Fruit fly (Drosophila melanogaster) whole organism, embryonic: Measurements from ENCODE around the gene CG3123.

ENCODE experiments used
- CG10267 ChIP-seq: fragments of 200-800 bp; sonication (Bioruptor generic); optimal IDR thresholded peaks from 2 replicates; lab custom pipeline; 2018; ENCODE audit warnings: missing biosample characterization, mild to moderate bottlenecking, missing genetic modification characterization, moderate library complexity
- CG10274 ChIP-seq: fragments of 200-800 bp; sonication (Bioruptor generic); optimal IDR thresholded peaks from 3 replicates; lab custom pipeline; 2017; ENCODE audit warnings: missing biosample characterization, mild to moderate bottlenecking, missing genetic modification characterization
- CG10366 ChIP-seq: fragments of 200-800 bp; sonication (Bioruptor generic); IDR thresholded peaks from 2 replicates; pipeline ENCODE4 v1.3.6; 2022; ENCODE audit warnings: missing biosample characterization, missing genetic modification characterization
- CG10565 ChIP-seq: fragments of 200-800 bp; sonication (Bioruptor generic); optimal IDR thresholded peaks from 3 replicates; lab custom pipeline; 2016; ENCODE audit warnings: missing biosample characterization, mild to moderate bottlenecking, missing genetic modification characterization
- CG11085 ChIP-seq: fragments of 200-800 bp; sonication (Bioruptor generic); IDR thresholded peaks from 2 replicates; pipeline ENCODE4 v1.3.6; 2022; ENCODE audit warnings: missing biosample characterization, missing genetic modification characterization
- CG11560 ChIP-seq: fragments of 200-800 bp; sonication (Bioruptor generic); IDR thresholded peaks from 3 replicates; pipeline ENCODE4 v1.3.6; 2022; ENCODE audit warnings: missing biosample characterization, missing genetic modification characterization
- CG12744 ChIP-seq: fragments of 200-800 bp; sonication (Bioruptor generic); optimal IDR thresholded peaks from 2 replicates; lab custom pipeline; 2016; ENCODE audit warnings: missing biosample characterization, missing genetic modification characterization
- CG12942 ChIP-seq: fragments of 200-800 bp; sonication (Bioruptor generic); optimal IDR thresholded peaks from 3 replicates; lab custom pipeline; 2016; ENCODE audit warnings: missing biosample characterization, missing genetic modification characterization
- CG13894 ChIP-seq: fragments of 200-800 bp; sonication (Bioruptor generic); optimal IDR thresholded peaks from 3 replicates; lab custom pipeline; 2018; ENCODE audit warnings: missing biosample characterization, mild to moderate bottlenecking, missing genetic modification characterization, moderate library complexity
- CG14441 ChIP-seq: fragments of 200-800 bp; sonication (Bioruptor generic); IDR thresholded peaks from 2 replicates; pipeline ENCODE4 v1.3.6; 2022; ENCODE audit warnings: missing biosample characterization, missing genetic modification characterization
- CG15479 ChIP-seq: fragments of 200-800 bp; sonication (Bioruptor generic); optimal IDR thresholded peaks from 3 replicates; lab custom pipeline; 2019; ENCODE audit warnings: missing biosample characterization, mild to moderate bottlenecking, missing genetic modification characterization, moderate library complexity
- CG17385 ChIP-seq: fragments of 200-800 bp; sonication (Bioruptor generic); optimal IDR thresholded peaks from 3 replicates; lab custom pipeline; 2018; ENCODE audit warnings: missing biosample characterization, mild to moderate bottlenecking, missing genetic modification characterization
- CG17829 ChIP-seq: fragments of 200-800 bp; optimal IDR thresholded peaks from 2 replicates; lab custom pipeline; 2019; ENCODE audit warnings: missing biosample characterization, mild to moderate bottlenecking, missing genetic modification characterization, moderate library complexity
- CG2712 ChIP-seq: fragments of 200-800 bp; optimal IDR thresholded peaks from 3 replicates; lab custom pipeline; 2019; ENCODE audit warnings: missing biosample characterization, mild to moderate bottlenecking, missing genetic modification characterization, moderate library complexity
- CG30403 ChIP-seq: fragments of 200-800 bp; sonication (Bioruptor generic); optimal IDR thresholded peaks from 3 replicates; lab custom pipeline; 2016; ENCODE audit warnings: missing biosample characterization, missing genetic modification characterization
- CG33213 ChIP-seq: fragments of 200-800 bp; sonication (Bioruptor generic); optimal IDR thresholded peaks from 3 replicates; lab custom pipeline; 2016; ENCODE audit warnings: missing biosample characterization, missing genetic modification characterization
- CG33557 ChIP-seq: fragments of 200-800 bp; sonication (Bioruptor generic); optimal IDR thresholded peaks from 2 replicates; lab custom pipeline; 2019; ENCODE audit warnings: missing biosample characterization, mild to moderate bottlenecking, missing genetic modification characterization, moderate library complexity
- CG3407 ChIP-seq: fragments of 200-800 bp; sonication (Bioruptor generic); optimal IDR thresholded peaks from 2 replicates; lab custom pipeline; 2018; ENCODE audit warnings: missing biosample characterization, mild to moderate bottlenecking, missing genetic modification characterization
- CG3726 ChIP-seq: fragments of 200-800 bp; sonication (Bioruptor generic); IDR thresholded peaks from 3 replicates; pipeline ENCODE4, ENCODE4 v1.3.6; 2022; ENCODE audit warnings: missing biosample characterization, missing genetic modification characterization
- CG5953 ChIP-seq: fragments of 200-800 bp; sonication (Bioruptor generic); IDR thresholded peaks from 2 replicates; pipeline ENCODE4 v1.3.6; 2022; ENCODE audit warnings: missing biosample characterization, missing genetic modification characterization
- CG7271 ChIP-seq: fragments of 200-800 bp; sonication (Bioruptor generic); optimal IDR thresholded peaks from 2 replicates; lab custom pipeline; 2018; ENCODE audit warnings: missing biosample characterization, mild to moderate bottlenecking, missing genetic modification characterization, moderate library complexity
- CG7556 ChIP-seq: fragments of 200-800 bp; sonication (Bioruptor generic); optimal IDR thresholded peaks from 2 replicates; lab custom pipeline; 2017; ENCODE audit warnings: missing biosample characterization, mild to moderate bottlenecking, missing genetic modification characterization
- CG7839 ChIP-seq: fragments of 200-800 bp; sonication (Bioruptor generic); optimal IDR thresholded peaks from 3 replicates; lab custom pipeline; 2018; ENCODE audit warnings: missing biosample characterization, mild to moderate bottlenecking, missing genetic modification characterization, moderate library complexity
- Camta ChIP-seq: fragments of 200-800 bp; sonication (Bioruptor generic); optimal IDR thresholded peaks from 2 replicates; lab custom pipeline; 2016; ENCODE audit warnings: missing biosample characterization, missing genetic modification characterization
- Dad ChIP-seq: fragments of 200-800 bp; sonication (Bioruptor generic); optimal IDR thresholded peaks from 3 replicates; lab custom pipeline; 2016; ENCODE audit warnings: missing biosample characterization, missing genetic modification characterization
- Deaf1 ChIP-seq: fragments of 200-800 bp; optimal IDR thresholded peaks from 3 replicates; lab custom pipeline; 2019; ENCODE audit warnings: missing biosample characterization, mild to moderate bottlenecking, missing genetic modification characterization, moderate library complexity
- Drgx ChIP-seq: fragments of 200-800 bp; sonication (Bioruptor generic); IDR thresholded peaks from 2 replicates; pipeline ENCODE4 v1.3.6; 2022; ENCODE audit warnings: missing biosample characterization, missing genetic modification characterization
- Gsc ChIP-seq: fragments of 200-800 bp; sonication (Bioruptor generic); IDR thresholded peaks from 2 replicates; pipeline ENCODE4 v1.3.6; 2022; ENCODE audit warnings: missing biosample characterization, missing genetic modification characterization
- Mad ChIP-seq: fragments of 200-800 bp; sonication (Bioruptor generic); optimal IDR thresholded peaks from 2 replicates; lab custom pipeline; 2016; ENCODE audit warnings: missing biosample characterization, missing genetic modification characterization
- Nf-YC ChIP-seq: fragments of 200-800 bp; optimal IDR thresholded peaks from 3 replicates; lab custom pipeline; 2019; ENCODE audit warnings: missing biosample characterization, mild to moderate bottlenecking, missing genetic modification characterization, moderate library complexity
- Side ChIP-seq: fragments of 200-800 bp; sonication (Bioruptor generic); optimal IDR thresholded peaks from 2 replicates; lab custom pipeline; 2016; ENCODE audit warnings: missing biosample characterization, missing genetic modification characterization
- amos ChIP-seq: fragments of 200-800 bp; sonication (Bioruptor generic); IDR thresholded peaks from 2 replicates; pipeline ENCODE4 v1.3.6; 2022; ENCODE audit warnings: missing biosample characterization, missing genetic modification characterization; ENCODE audit not compliant: partially characterized antibody
- ase ChIP-seq: fragments of 200-800 bp; sonication (Bioruptor generic); IDR thresholded peaks from 3 replicates; pipeline ENCODE4 v1.3.6; 2022; ENCODE audit warnings: missing biosample characterization, missing genetic modification characterization
- ash1 ChIP-seq: fragments of 200-800 bp; sonication (Bioruptor generic); optimal IDR thresholded peaks from 2 replicates; lab custom pipeline; 2018; ENCODE audit warnings: missing biosample characterization, mild to moderate bottlenecking, missing genetic modification characterization
- bab2 ChIP-seq: fragments of 200-800 bp; sonication (Bioruptor generic); optimal IDR thresholded peaks from 2 replicates; lab custom pipeline; 2016; ENCODE audit warnings: missing biosample characterization, missing genetic modification characterization
- bcd ChIP-seq: fragments of 200-800 bp; sonication (Bioruptor generic); optimal IDR thresholded peaks from 2 replicates; lab custom pipeline; 2017; ENCODE audit warnings: missing biosample characterization, mild to moderate bottlenecking, missing genetic modification characterization
- bsh ChIP-seq, 2 experiments: fragments of 200-800 bp; sonication (Bioruptor generic); optimal IDR thresholded peaks; 2 replicates each; lab custom pipeline; 2017 to 2018; ENCODE audit warnings: mild to moderate bottlenecking in 2 of 2, missing biosample characterization in 2 of 2, missing genetic modification characterization in 2 of 2, moderate library complexity in 1 of 2
- chn ChIP-seq: fragments of 200-800 bp; sonication (Bioruptor generic); optimal IDR thresholded peaks from 2 replicates; lab custom pipeline; 2016; ENCODE audit warnings: missing biosample characterization, missing genetic modification characterization
- croc ChIP-seq: fragments of 200-800 bp; sonication (Bioruptor generic); conservative IDR thresholded peaks from 3 replicates; pipeline ENCODE4 v1.3.6; 2022; ENCODE audit warnings: missing biosample characterization, missing genetic modification characterization
- da ChIP-seq: fragments of 200-800 bp; sonication (Bioruptor generic); optimal IDR thresholded peaks from 2 replicates; lab custom pipeline; 2016; ENCODE audit warnings: missing biosample characterization, missing genetic modification characterization
- dati ChIP-seq: fragments of 200-800 bp; sonication (Bioruptor generic); IDR thresholded peaks from 2 replicates; pipeline ENCODE4 v1.3.6; 2022; ENCODE audit warnings: missing biosample characterization, missing genetic modification characterization
- gce ChIP-seq: fragments of 200-800 bp; sonication (Bioruptor generic); IDR thresholded peaks from 3 replicates; pipeline ENCODE4 v1.3.6; 2022; ENCODE audit warnings: missing biosample characterization, missing genetic modification characterization
- gsb ChIP-seq: fragments of 200-800 bp; sonication (Bioruptor generic); IDR thresholded peaks from 2 replicates; pipeline ENCODE4 v1.3.6; 2022; ENCODE audit warnings: missing biosample characterization, missing genetic modification characterization
- gsb-n ChIP-seq: fragments of 200-800 bp; sonication (Bioruptor generic); optimal IDR thresholded peaks from 3 replicates; lab custom pipeline; 2018; ENCODE audit warnings: missing biosample characterization, mild to moderate bottlenecking, missing genetic modification characterization
- h ChIP-seq: fragments of >200 bp; optimal IDR thresholded peaks from 2 replicates; lab custom pipeline; 2017
- ken ChIP-seq: fragments of 200-800 bp; sonication (Bioruptor generic); IDR thresholded peaks from 3 replicates; pipeline ENCODE4 v1.3.6; 2022; ENCODE audit warnings: missing biosample characterization, missing genetic modification characterization
- slbo ChIP-seq: fragments of 200-800 bp; sonication (Bioruptor generic); IDR thresholded peaks from 2 replicates; pipeline ENCODE4 v1.3.6; 2022; ENCODE audit warnings: missing biosample characterization, missing genetic modification characterization
- slou ChIP-seq: fragments of 200-800 bp; sonication (Bioruptor generic); optimal IDR thresholded peaks from 3 replicates; lab custom pipeline; 2016; ENCODE audit warnings: missing biosample characterization, missing genetic modification characterization
- sr ChIP-seq: fragments of 200-800 bp; sonication (Bioruptor generic); IDR thresholded peaks from 3 replicates; pipeline ENCODE4 v1.3.6; 2022; ENCODE audit warnings: missing biosample characterization, missing genetic modification characterization
- tgo ChIP-seq: fragments of 200-800 bp; sonication (Bioruptor generic); IDR thresholded peaks from 3 replicates; pipeline ENCODE4 v1.3.6; 2022; ENCODE audit warnings: missing biosample characterization, missing genetic modification characterization
- vvl ChIP-seq: fragments of 200-800 bp; sonication (Bioruptor generic); IDR thresholded peaks from 2 replicates; pipeline ENCODE4 v1.3.6; 2022; ENCODE audit warnings: missing biosample characterization, missing genetic modification characterization

Gene CG3123

dm6 chr2L:2857862-2858734 lies 32.8 kb upstream of the CG3123 start (continued):
- TF ChIP-seq ash1 (peak; percentile 20), CG17829 (tag; lab: Kevin White, UChicago) (no peak), slbo (GFP tag; lab: Robert Waterston, UW) (no peak), da (GFP tag; lab: Kevin White, UChicago) (no peak), Deaf1 (tag; lab: Kevin White, UChicago) (no peak), CG3407 (GFP tag; lab: Kevin White, UChicago) (no peak), CG13894 (tag; lab: Kevin White, UChicago) (peak; percentile 43), ase (GFP tag; lab: Robert Waterston, UW) (no peak), CG30403 (GFP tag; lab: Kevin White, UChicago) (peak; percentile 6), tgo (GFP tag; lab: Robert Waterston, UW) (0 out of 3 replicates have a peak, but pooled peaks have one; percentile 24), dati (GFP tag; lab: Robert Waterston, UW) (no peak), CG10366 (no peak), CG10565 (no peak), gce (GFP tag; lab: Robert Waterston, UW) (no peak), amos (GFP tag; lab: Robert Waterston, UW) (no peak), h (no peak), Dad (GFP tag; lab: Kevin White, UChicago) (no peak), sr (GFP tag; lab: Robert Waterston, UW) (no peak), bcd (GFP tag; lab: Kevin White, UChicago) (no peak), CG33213 (GFP tag; lab: Kevin White, UChicago) (no peak), CG15479 (GFP tag; lab: Kevin White, UChicago) (peak; percentile 74), gsb-n (tag; lab: Kevin White, UChicago) (peak; percentile 75), CG2712 (tag; lab: Kevin White, UChicago) (peak; percentile 16), CG17385 (GFP tag; lab: Kevin White, UChicago) (peak; percentile 86), Drgx (peak; percentile 83), CG7839 (tag; lab: Kevin White, UChicago) (peak; percentile 17), chn (GFP tag; lab: Kevin White, UChicago) (no peak), bsh (GFP tag; optimal IDR thresholded peaks at IDR 0.05; lab: Kevin White, UChicago) (peak; percentile 5 to 57), CG10267 (tag; lab: Kevin White, UChicago) (no peak), vvl (GFP tag; lab: Robert Waterston, UW) (no peak), Mad (no peak), CG7271 (tag; lab: Kevin White, UChicago) (no peak), croc (GFP tag; lab: Robert Waterston, UW) (no peak), Nf-YC (peak; percentile 34), Side (peak; percentile 3), CG3726 (no peak), CG11085 (GFP tag; lab: Robert Waterston, UW) (no peak), Camta (no peak), CG7556 (GFP tag; lab: Kevin White, UChicago) (peak; percentile 14), bab2 (no peak), ken (GFP tag; lab: Robert Waterston, UW) (peak; percentile 58; the same call in 1 of the 3 replicates), CG14441 (0 out of 2 replicates have a peak, but pooled peaks have one; percentile 22), CG33557 (GFP tag; lab: Kevin White, UChicago) (no peak), CG12942 (GFP tag; lab: Kevin White, UChicago) (no peak), CG5953 (GFP tag; lab: Robert Waterston, UW) (no peak), slou (no peak), Gsc (no peak), CG12744 (GFP tag; lab: Kevin White, UChicago) (no peak), CG10274 (GFP tag; lab: Kevin White, UChicago) (no peak), CG11560 (no peak), gsb (GFP tag; lab: Robert Waterston, UW) (no peak)
